Fruit fly (Drosophila melanogaster) whole organism: ENCODE results near the gene Srp68.

Experiments
- CG8478 ChIP-seq: fragments of >200 bp; optimal IDR thresholded peaks from 2 replicates; lab custom pipeline; 2018; ENCODE audit warnings: inconsistent platforms
- Dll ChIP-seq: fragments of >200 bp; optimal IDR thresholded peaks from 2 replicates; lab custom pipeline; 2017
- EcR ChIP-seq, 2 experiments: fragments of >200 bp; optimal IDR thresholded peaks; 2 replicates each; lab custom pipeline; 2017; ENCODE audit warnings: missing biosample characterization in 2 of 2, missing genetic modification characterization in 2 of 2, missing genetic modification reagents in 2 of 2
- pan ChIP-seq: fragments of >200 bp; optimal IDR thresholded peaks from 2 replicates; lab custom pipeline; 2017
- psq ChIP-seq: fragments of >200 bp; optimal IDR thresholded peaks from 2 replicates; lab custom pipeline; 2017
- usp ChIP-seq: fragments of >200 bp; optimal IDR thresholded peaks from 2 replicates; lab custom pipeline; 2017; ENCODE audit warnings: missing biosample characterization, missing genetic modification characterization, mixed read lengths

- TF ChIP-seq usp (GFP tag; lab: Kevin White, UChicago) (no peak), CG8478 (no peak), pan (lab: Kevin White, UChicago) (no peak), psq (no peak), Dll (lab: Kevin White, UChicago) (no peak), EcR (GFP tag; optimal IDR thresholded peaks at IDR 0.05; lab: Kevin White, UChicago) (no peak)
Observed at dm6 chr3L:9011485-9012389, 36.9 kb downstream of the Srp68 start.
